Worm (Caenorhabditis elegans) whole organism, late embryonic: ENCODE results near the gene str-41.

ENCODE experiments used
- che-1 ChIP-seq: sonication (generic microtip); optimal IDR thresholded peaks from 2 replicates; lab custom pipeline; 2016; ENCODE audit warnings: mild to moderate bottlenecking, missing genetic modification characterization, missing compliant biosample characterization
- dve-1 ChIP-seq: sonication (generic microtip); optimal IDR thresholded peaks from 2 replicates; lab custom pipeline; 2017; ENCODE audit warnings: antibody characterized with exemption, mild to moderate bottlenecking, missing genetic modification characterization, missing compliant biosample characterization
- ets-4 ChIP-seq: sonication (generic microtip); optimal IDR thresholded peaks from 2 replicates; lab custom pipeline; 2016; ENCODE audit warnings: missing genetic modification characterization, missing compliant biosample characterization
- lin-11 ChIP-seq: fragments of 200-800 bp; sonication (Bioruptor generic); optimal IDR thresholded peaks from 2 replicates; lab custom pipeline; 2018; ENCODE audit warnings: mild to moderate bottlenecking, missing genetic modification characterization, missing compliant biosample characterization
- npax-4 ChIP-seq: sonication (generic microtip); optimal IDR thresholded peaks from 2 replicates; lab custom pipeline; 2016; ENCODE audit warnings: missing genetic modification characterization, missing compliant biosample characterization
- pag-3 ChIP-seq: sonication (generic microtip); optimal IDR thresholded peaks from 2 replicates; lab custom pipeline; 2016; ENCODE audit warnings: missing compliant biosample characterization, missing genetic modification characterization, borderline replicate concordance

- TF ChIP-seq pag-3 (tag; lab: Kevin White, UChicago) (no peak), lin-11 (no peak), npax-4 (no peak), dve-1 (tag; lab: Kevin White, UChicago) (no peak), che-1 (tag; lab: Kevin White, UChicago) (no peak), ets-4 (tag; lab: Kevin White, UChicago) (no peak)
These were observed 1.4 kb downstream of the str-41 start, which contains the start of gene F18E3.11 for ce11 chrV:7413107-7413774.
